Worm (Caenorhabditis elegans): Measurements from ENCODE around the gene C25A8.2.

- TF ChIP-seq nhr-237 (tag; optimal IDR thresholded peaks at IDR 0.05) (no peak), ztf-11 (tag; optimal IDR thresholded peaks at IDR 0.05) (no peak), F13H6.1 (tag; optimal IDR thresholded peaks at IDR 0.05) (no peak), elt-3 (tag; optimal IDR thresholded peaks at IDR 0.05) (no peak), snpc-4 (tag; optimal IDR thresholded peaks at IDR 0.05) (no peak), lin-13 (GFP tag; optimal IDR thresholded peaks at IDR 0.05) (no peak), mdl-1 (tag; optimal IDR thresholded peaks at IDR 0.05) (no peak), nhr-25 (tag; optimal IDR thresholded peaks at IDR 0.05) (no peak), ceh-82 (tag; optimal IDR thresholded peaks at IDR 0.05) (no peak), blmp-1 (tag; optimal IDR thresholded peaks at IDR 0.05; ENCODE audit: insufficient read depth) (no peak), aly-2 (tag; optimal IDR thresholded peaks at IDR 0.05) (no peak)
Measured at ce11 chrIV:7012214-7012613, 2.6 kb downstream of the C25A8.2 start.

All from whole organism, L2 larva.